Worm (Caenorhabditis elegans) whole organism, L3 larva: ENCODE measurements around the gene cdc-48.1.

ENCODE experiments used
- ama-1 ChIP-seq: fragments of 150-350 bp; optimal IDR thresholded peaks from 2 replicates; lab custom pipeline; 2018
- elt-1 ChIP-seq: fragments of 150-350 bp; optimal IDR thresholded peaks from 2 replicates; lab custom pipeline; 2014; ENCODE audit warnings: missing biosample characterization, missing genetic modification characterization
- fkh-10 ChIP-seq: sonication (generic microtip); optimal IDR thresholded peaks from 2 replicates; lab custom pipeline; 2017; ENCODE audit warnings: missing biosample characterization, missing genetic modification reagents, missing genetic modification characterization
- nhr-11 ChIP-seq: fragments of 150-350 bp; optimal IDR thresholded peaks from 2 replicates; lab custom pipeline; 2014; ENCODE audit warnings: missing biosample characterization, missing genetic modification characterization
- nhr-237 ChIP-seq: fragments of 150-350 bp; optimal IDR thresholded peaks from 2 replicates; lab custom pipeline; 2014; ENCODE audit warnings: missing biosample characterization, missing genetic modification characterization
- nhr-28 ChIP-seq: fragments of 150-350 bp; optimal IDR thresholded peaks from 2 replicates; lab custom pipeline; 2014; ENCODE audit warnings: missing biosample characterization, missing genetic modification characterization
- snpc-4 ChIP-seq: fragments of 150-350 bp; optimal IDR thresholded peaks from 2 replicates; lab custom pipeline; 2014; ENCODE audit warnings: missing biosample characterization, missing genetic modification characterization

ce11 chrII:10557206-10557574 lies 6.0 kb downstream of the cdc-48.1 start:
- TF ChIP-seq fkh-10 (GFP tag; lab: Kevin White, UChicago), result no peak
- TF ChIP-seq nhr-28, result no peak
- TF ChIP-seq ama-1 (lab: Kevin White, UChicago), result no peak
- TF ChIP-seq elt-1, result peak; percentile 17
- no peak for TF ChIP-seq nhr-11 (tag; lab: Kevin White, UChicago)
- TF ChIP-seq nhr-237 (tag; lab: Kevin White, UChicago), result no peak
- TF ChIP-seq snpc-4 (tag; lab: Kevin White, UChicago), result no peak
